Fruit fly (Drosophila melanogaster) whole organism, embryonic: ENCODE data around the gene CG9674.

Experiments used
- ATbp ChIP-seq: fragments of 200-800 bp; sonication (Bioruptor generic); optimal IDR thresholded peaks from 2 replicates; lab custom pipeline; 2017; ENCODE audit warnings: missing biosample characterization, mild to moderate bottlenecking, missing genetic modification characterization, missing genetic modification reagents
- Blimp-1 ChIP-seq: fragments of 200-800 bp; sonication (Bioruptor generic); optimal IDR thresholded peaks from 3 replicates; lab custom pipeline; 2018; ENCODE audit warnings: missing biosample characterization, missing genetic modification characterization, mild to moderate bottlenecking, moderate library complexity, missing genetic modification reagents
- CG10267 ChIP-seq: fragments of 200-800 bp; sonication (Bioruptor generic); optimal IDR thresholded peaks from 2 replicates; lab custom pipeline; 2018; ENCODE audit warnings: missing biosample characterization, mild to moderate bottlenecking, missing genetic modification characterization, moderate library complexity
- CG12942 ChIP-seq: fragments of 200-800 bp; sonication (Bioruptor generic); optimal IDR thresholded peaks from 3 replicates; lab custom pipeline; 2016; ENCODE audit warnings: missing biosample characterization, missing genetic modification characterization
- CG13287 ChIP-seq: fragments of 200-800 bp; sonication (Bioruptor generic); IDR thresholded peaks from 2 replicates; pipeline ENCODE4 v1.3.6; 2022; ENCODE audit warnings: missing biosample characterization, missing genetic modification characterization; ENCODE audit not compliant: partially characterized antibody
- CG15514 ChIP-seq: fragments of 200-800 bp; sonication (Bioruptor generic); optimal IDR thresholded peaks from 3 replicates; lab custom pipeline; 2017; ENCODE audit warnings: missing biosample characterization, missing genetic modification characterization, mild to moderate bottlenecking, moderate library complexity, missing genetic modification reagents
- CG15696 ChIP-seq: fragments of 200-800 bp; sonication (Bioruptor generic); optimal IDR thresholded peaks from 2 replicates; lab custom pipeline; 2019; ENCODE audit warnings: missing biosample characterization, mild to moderate bottlenecking, missing genetic modification characterization, moderate library complexity
- CG16779 ChIP-seq: fragments of 200-800 bp; sonication (Bioruptor generic); IDR thresholded peaks from 2 replicates; pipeline ENCODE4 v1.3.6; 2022; ENCODE audit warnings: missing biosample characterization, missing genetic modification characterization
- CG16863 ChIP-seq: fragments of 200-800 bp; sonication (Bioruptor generic); optimal IDR thresholded peaks from 3 replicates; lab custom pipeline; 2016; ENCODE audit warnings: missing biosample characterization, missing genetic modification characterization
- CG17802 ChIP-seq: fragments of 200-800 bp; sonication (Bioruptor generic); optimal IDR thresholded peaks from 2 replicates; lab custom pipeline; 2018; ENCODE audit warnings: missing biosample characterization, mild to moderate bottlenecking, missing genetic modification characterization, moderate library complexity
- CG18011 ChIP-seq: fragments of 200-800 bp; sonication (Bioruptor generic); optimal IDR thresholded peaks from 2 replicates; lab custom pipeline; 2017; ENCODE audit warnings: missing biosample characterization, missing genetic modification characterization, mild to moderate bottlenecking, moderate library complexity, missing genotype
- CG2678 ChIP-seq: fragments of 200-800 bp; sonication (Bioruptor generic); optimal IDR thresholded peaks from 3 replicates; lab custom pipeline; 2019; ENCODE audit warnings: missing biosample characterization, mild to moderate bottlenecking, missing genetic modification characterization, moderate library complexity
- CG2889 ChIP-seq: fragments of 200-800 bp; sonication (Bioruptor generic); IDR thresholded peaks from 3 replicates; pipeline ENCODE4 v1.3.6; 2022; ENCODE audit warnings: missing biosample characterization, missing genetic modification characterization
- CG30403 ChIP-seq: fragments of 200-800 bp; sonication (Bioruptor generic); optimal IDR thresholded peaks from 3 replicates; lab custom pipeline; 2016; ENCODE audit warnings: missing biosample characterization, missing genetic modification characterization
- CG34376 ChIP-seq: fragments of 200-800 bp; sonication (Bioruptor generic); optimal IDR thresholded peaks from 2 replicates; lab custom pipeline; 2018; ENCODE audit warnings: missing biosample characterization, mild to moderate bottlenecking, missing genetic modification characterization
- CG3847 ChIP-seq: fragments of 200-800 bp; sonication (Bioruptor generic); IDR thresholded peaks from 2 replicates; pipeline ENCODE4 v1.3.6; 2022; ENCODE audit warnings: missing biosample characterization, missing genetic modification characterization
- CG4854 ChIP-seq: fragments of 200-800 bp; sonication (Bioruptor generic); optimal IDR thresholded peaks from 2 replicates; lab custom pipeline; 2016; ENCODE audit warnings: missing biosample characterization, missing genetic modification characterization, inconsistent platforms
- CG5245 ChIP-seq: fragments of 200-800 bp; sonication (Bioruptor generic); optimal IDR thresholded peaks from 3 replicates; lab custom pipeline; 2016; ENCODE audit warnings: missing biosample characterization, missing genetic modification characterization
- CG7357 ChIP-seq: fragments of 200-800 bp; sonication (Bioruptor generic); IDR thresholded peaks from 3 replicates; pipeline ENCODE4 v1.3.6; 2022; ENCODE audit warnings: missing biosample characterization, missing genetic modification characterization
- CG7745 ChIP-seq: fragments of 200-800 bp; sonication (Bioruptor generic); optimal IDR thresholded peaks from 2 replicates; lab custom pipeline; 2018; ENCODE audit warnings: missing biosample characterization, mild to moderate bottlenecking, missing genetic modification characterization, moderate library complexity
- CG9727 ChIP-seq: fragments of 200-800 bp; sonication (Bioruptor generic); optimal IDR thresholded peaks from 3 replicates; lab custom pipeline; 2017; ENCODE audit warnings: missing biosample characterization, mild to moderate bottlenecking, missing genetic modification characterization
- Chrac-16 ChIP-seq: fragments of 200-800 bp; sonication (Bioruptor generic); optimal IDR thresholded peaks from 3 replicates; lab custom pipeline; 2016; ENCODE audit warnings: missing biosample characterization, missing genetic modification characterization
- D19B ChIP-seq: fragments of 200-800 bp; sonication (Bioruptor generic); optimal IDR thresholded peaks from 2 replicates; lab custom pipeline; 2017; ENCODE audit warnings: missing biosample characterization, mild to moderate bottlenecking, missing genetic modification characterization
- Dbx ChIP-seq: fragments of 200-800 bp; sonication (Bioruptor generic); IDR thresholded peaks from 3 replicates; pipeline ENCODE4 v1.3.6; 2022; ENCODE audit warnings: missing biosample characterization, missing genetic modification characterization
- GATAe ChIP-seq: fragments of 200-800 bp; sonication (Bioruptor generic); conservative IDR thresholded peaks from 2 replicates; pipeline ENCODE4 v1.3.6; 2022; ENCODE audit warnings: missing biosample characterization, missing genetic modification characterization
- Neu2 ChIP-seq: fragments of 200-800 bp; sonication (Bioruptor generic); optimal IDR thresholded peaks from 3 replicates; lab custom pipeline; 2016; ENCODE audit warnings: missing biosample characterization, missing genetic modification characterization, borderline replicate concordance
- Stat92E ChIP-seq, 3 experiments: fragments of >200 bp in 2 of 3; fragments of 200-800 bp in 1 of 3; sonication (Bioruptor generic) in 1 of 3; optimal IDR thresholded peaks; 2 replicates each; lab custom pipeline; 2017 to 2019; ENCODE audit warnings: missing biosample characterization in 3 of 3, missing genetic modification characterization in 3 of 3, mild to moderate bottlenecking in 1 of 3, moderate library complexity in 1 of 3
- YL-1 ChIP-seq: fragments of 200-800 bp; sonication (Bioruptor generic); optimal IDR thresholded peaks from 3 replicates; lab custom pipeline; 2017; ENCODE audit warnings: missing biosample characterization, mild to moderate bottlenecking, missing genetic modification characterization
- amos ChIP-seq: fragments of 200-800 bp; sonication (Bioruptor generic); IDR thresholded peaks from 2 replicates; pipeline ENCODE4 v1.3.6; 2022; ENCODE audit warnings: missing biosample characterization, missing genetic modification characterization; ENCODE audit not compliant: partially characterized antibody
- btn ChIP-seq: fragments of 200-800 bp; sonication (Bioruptor generic); optimal IDR thresholded peaks from 2 replicates; lab custom pipeline; 2016; ENCODE audit warnings: missing biosample characterization, missing genetic modification characterization
- chinmo ChIP-seq: fragments of 200-800 bp; sonication (Bioruptor generic); IDR thresholded peaks from 4 replicates; pipeline ENCODE4 v1.3.6; 2022; ENCODE audit warnings: missing biosample characterization, missing genetic modification characterization; ENCODE audit not compliant: partially characterized antibody
- dmrt11E ChIP-seq: fragments of 200-800 bp; sonication (Bioruptor generic); optimal IDR thresholded peaks from 3 replicates; lab custom pipeline; 2018; ENCODE audit warnings: missing biosample characterization, mild to moderate bottlenecking, missing genetic modification characterization, moderate library complexity
- gsb ChIP-seq: fragments of 200-800 bp; sonication (Bioruptor generic); IDR thresholded peaks from 2 replicates; pipeline ENCODE4 v1.3.6; 2022; ENCODE audit warnings: missing biosample characterization, missing genetic modification characterization
- hkb ChIP-seq, 2 experiments: fragments of 200-800 bp in 1 of 2; fragments of >200 bp in 1 of 2; sonication (Bioruptor generic) in 1 of 2; IDR thresholded peaks in 1 of 2; optimal IDR thresholded peaks in 1 of 2; 2 replicates each; pipeline versions ENCODE4 v1.3.6 to Lab custom; 2017 to 2022; ENCODE audit warnings: missing biosample characterization in 1 of 2, missing genetic modification characterization in 1 of 2
- klu ChIP-seq: fragments of 200-800 bp; sonication (Bioruptor generic); IDR thresholded peaks from 2 replicates; pipeline ENCODE4 v1.3.6; 2022; ENCODE audit warnings: missing biosample characterization, missing genetic modification characterization
- lola ChIP-seq, 3 experiments: fragments of >200 bp in 2 of 3; fragments of 200-800 bp in 1 of 3; sonication (Bioruptor generic) in 1 of 3; optimal IDR thresholded peaks; 2 replicates each; lab custom pipeline; 2017 to 2019; ENCODE audit warnings: missing biosample characterization in 3 of 3, missing genetic modification characterization in 3 of 3, mild to moderate bottlenecking in 1 of 3, moderate library complexity in 1 of 3
- mirr ChIP-seq: fragments of 200-800 bp; sonication (Bioruptor generic); optimal IDR thresholded peaks from 3 replicates; lab custom pipeline; 2018; ENCODE audit warnings: missing biosample characterization, mild to moderate bottlenecking, missing genetic modification characterization
- mld ChIP-seq: fragments of 200-800 bp; sonication (Bioruptor generic); IDR thresholded peaks from 3 replicates; pipeline ENCODE4 v1.3.6; 2022; ENCODE audit warnings: missing biosample characterization, missing genetic modification characterization; ENCODE audit not compliant: partially characterized antibody
- nau ChIP-seq: fragments of 200-800 bp; sonication (Bioruptor generic); optimal IDR thresholded peaks from 3 replicates; lab custom pipeline; 2017; ENCODE audit warnings: missing biosample characterization, mild to moderate bottlenecking, missing genetic modification characterization, missing genetic modification reagents
- p53 ChIP-seq: fragments of 200-800 bp; sonication (Bioruptor generic); optimal IDR thresholded peaks from 2 replicates; lab custom pipeline; 2016; ENCODE audit warnings: missing biosample characterization, missing genetic modification characterization
- seq ChIP-seq: fragments of 200-800 bp; sonication (Bioruptor generic); IDR thresholded peaks from 2 replicates; pipeline ENCODE4 v1.3.6; 2022; ENCODE audit warnings: missing biosample characterization, missing genetic modification characterization
- shn ChIP-seq: fragments of 200-800 bp; sonication (Bioruptor generic); optimal IDR thresholded peaks from 3 replicates; lab custom pipeline; 2016; ENCODE audit warnings: missing biosample characterization, missing genetic modification characterization
- slbo ChIP-seq: fragments of 200-800 bp; sonication (Bioruptor generic); IDR thresholded peaks from 2 replicates; pipeline ENCODE4 v1.3.6; 2022; ENCODE audit warnings: missing biosample characterization, missing genetic modification characterization
- sob ChIP-seq: fragments of 200-800 bp; sonication (Bioruptor generic); IDR thresholded peaks from 2 replicates; pipeline ENCODE4 v1.3.6; 2022; ENCODE audit warnings: missing biosample characterization, missing genetic modification characterization
- tin ChIP-seq: fragments of 200-800 bp; sonication (Bioruptor generic); optimal IDR thresholded peaks from 3 replicates; lab custom pipeline; 2016; ENCODE audit warnings: missing biosample characterization, missing genetic modification characterization
- wek ChIP-seq: fragments of 200-800 bp; sonication (Bioruptor generic); optimal IDR thresholded peaks from 3 replicates; lab custom pipeline; 2018; ENCODE audit warnings: missing biosample characterization, mild to moderate bottlenecking, missing genetic modification characterization, moderate library complexity

CG9674 gene

dm6 chr3L:16765647-16766628, 41.6 kb downstream of the CG9674 start, which contains the start of gene Nrt (continued):
- TF ChIP-seq Blimp-1 (GFP tag; lab: Kevin White, UChicago) (peak; percentile 78), CG34376 (GFP tag; lab: Kevin White, UChicago) (peak; percentile 63), CG2889 (GFP tag; lab: Robert Waterston, UW) (no peak), Dbx (GFP tag; lab: Robert Waterston, UW) (0 out of 3 replicates have a peak, but pooled peaks have one; percentile 30), CG13287 (GFP tag; lab: Robert Waterston, UW) (peak; percentile 58), shn (no peak), CG18011 (GFP tag; lab: Kevin White, UChicago) (peak; percentile 80), wek (GFP tag; lab: Kevin White, UChicago) (no peak), CG4854 (GFP tag; lab: Kevin White, UChicago) (peak; percentile 1), CG17802 (no peak), CG16779 (GFP tag; lab: Robert Waterston, UW) (no peak; the same call in 1 of the 2 replicates), CG7357 (GFP tag; lab: Robert Waterston, UW) (no peak), CG5245 (GFP tag; lab: Kevin White, UChicago) (no peak), chinmo (GFP tag; lab: Robert Waterston, UW) (peak; percentile 88), CG9727 (GFP tag; lab: Kevin White, UChicago) (peak; percentile 66), mld (GFP tag; lab: Robert Waterston, UW) (no peak), p53 (no peak), slbo (GFP tag; lab: Robert Waterston, UW) (peak; percentile 23; the same call in 1 of the 2 replicates), seq (GFP tag; lab: Robert Waterston, UW) (peak; percentile 77), tin (GFP tag; lab: Kevin White, UChicago) (peak; percentile 18), CG12942 (GFP tag; lab: Kevin White, UChicago) (peak; percentile 9), CG2678 (peak; percentile 79), mirr (GFP tag; lab: Kevin White, UChicago) (no peak), CG15514 (GFP tag; lab: Kevin White, UChicago) (peak; percentile 7), D19B (GFP tag; lab: Kevin White, UChicago) (peak; percentile 17), gsb (no peak), GATAe (GFP tag; lab: Robert Waterston, UW) (no peak), YL-1 (GFP tag; lab: Kevin White, UChicago) (peak; percentile 42), Stat92E (GFP tag; optimal IDR thresholded peaks at IDR 0.05; lab: Kevin White, UChicago) (peak in 1 of 3 experiments; percentile 84), amos (GFP tag; lab: Robert Waterston, UW) (peak; percentile 50), CG7745 (no peak), dmrt11E (tag; lab: Kevin White, UChicago) (peak; percentile 74), btn (GFP tag; lab: Kevin White, UChicago) (no peak), CG15696 (tag; lab: Kevin White, UChicago) (peak; percentile 54), ATbp (GFP tag; lab: Kevin White, UChicago) (peak; percentile 65), sob (peak; percentile 41; the same call in 1 of the 2 replicates), CG10267 (tag; lab: Kevin White, UChicago) (peak; percentile 83), CG30403 (GFP tag; lab: Kevin White, UChicago) (peak; percentile 63), nau (peak; percentile 37), hkb (optimal IDR thresholded peaks at IDR 0.05; lab: Kevin White, UChicago) (no peak), hkb (GFP tag; IDR thresholded peaks at IDR 0.05; lab: Robert Waterston, UW) (peak; percentile 79), Chrac-16 (GFP tag; lab: Kevin White, UChicago) (peak; percentile 34), lola (GFP tag; optimal IDR thresholded peaks at IDR 0.05; lab: Kevin White, UChicago) (peak in 1 of 3 experiments; percentile 71), CG16863 (GFP tag; lab: Kevin White, UChicago) (no peak), CG3847 (GFP tag; lab: Robert Waterston, UW) (0 out of 2 replicates have a peak, but pooled peaks have one; percentile 27), klu (no peak), Neu2 (GFP tag; lab: Kevin White, UChicago) (peak; percentile 29)
